Fruit fly (Drosophila melanogaster) whole organism, prepupa: Measurements from ENCODE around the gene mRpS24.
A peak's percentile ranks its signal among the peaks of the same experiment; 100 is the strongest.

ENCODE experiments used
- Blimp-1 ChIP-seq: fragments of 200-800 bp; sonication (Bioruptor generic); optimal IDR thresholded peaks from 3 replicates; lab custom pipeline; 2017; ENCODE audit warnings: missing biosample characterization, missing genetic modification characterization, mild to moderate bottlenecking, moderate library complexity, missing genetic modification reagents
- CG10631 ChIP-seq: fragments of 200-800 bp; sonication (Bioruptor generic); optimal IDR thresholded peaks from 2 replicates; lab custom pipeline; 2016; ENCODE audit warnings: missing biosample characterization, missing genetic modification characterization
- CG1621 ChIP-seq: fragments of 200-800 bp; sonication (Bioruptor generic); optimal IDR thresholded peaks from 3 replicates; lab custom pipeline; 2018; ENCODE audit warnings: missing biosample characterization, mild to moderate bottlenecking, missing genetic modification characterization
- CG16779 ChIP-seq: fragments of 200-800 bp; sonication (Bioruptor generic); optimal IDR thresholded peaks from 3 replicates; lab custom pipeline; 2017; ENCODE audit warnings: missing biosample characterization, mild to moderate bottlenecking, missing genetic modification characterization
- CG3032 ChIP-seq: fragments of 200-800 bp; optimal IDR thresholded peaks from 2 replicates; lab custom pipeline; 2019; ENCODE audit warnings: missing biosample characterization, mild to moderate bottlenecking, missing genetic modification characterization, moderate library complexity
- CG31627 ChIP-seq: fragments of 200-800 bp; sonication (Bioruptor generic); optimal IDR thresholded peaks from 3 replicates; lab custom pipeline; 2016; ENCODE audit warnings: missing biosample characterization, missing genetic modification characterization
- CG32006 ChIP-seq: fragments of 200-800 bp; sonication (Bioruptor generic); optimal IDR thresholded peaks from 3 replicates; lab custom pipeline; 2017; ENCODE audit warnings: missing biosample characterization, mild to moderate bottlenecking, missing genetic modification characterization
- CG34406 ChIP-seq: fragments of 200-800 bp; sonication (Bioruptor generic); optimal IDR thresholded peaks from 3 replicates; lab custom pipeline; 2016; ENCODE audit warnings: missing biosample characterization, missing genetic modification characterization
- CG3919 ChIP-seq: fragments of 200-800 bp; sonication (Bioruptor generic); optimal IDR thresholded peaks from 3 replicates; lab custom pipeline; 2016; ENCODE audit warnings: missing biosample characterization, missing genetic modification characterization
- CG4318 ChIP-seq: fragments of 200-800 bp; sonication (Bioruptor generic); optimal IDR thresholded peaks from 3 replicates; lab custom pipeline; 2017; ENCODE audit warnings: missing biosample characterization, mild to moderate bottlenecking, missing genetic modification characterization
- CG6276 ChIP-seq: fragments of 200-800 bp; sonication (Bioruptor generic); optimal IDR thresholded peaks from 2 replicates; lab custom pipeline; 2017; ENCODE audit warnings: missing biosample characterization, mild to moderate bottlenecking, missing genetic modification characterization
- CG6792 ChIP-seq: fragments of 200-800 bp; sonication (Bioruptor generic); optimal IDR thresholded peaks from 3 replicates; lab custom pipeline; 2016; ENCODE audit warnings: missing biosample characterization, missing genetic modification characterization
- CG6808 ChIP-seq: fragments of 200-800 bp; sonication (Bioruptor generic); optimal IDR thresholded peaks from 3 replicates; lab custom pipeline; 2017; ENCODE audit warnings: missing biosample characterization, missing genetic modification characterization, mild to moderate bottlenecking, moderate library complexity, missing genetic modification reagents
- CG7368 ChIP-seq: fragments of 200-800 bp; sonication (Bioruptor generic); optimal IDR thresholded peaks from 3 replicates; lab custom pipeline; 2016; ENCODE audit warnings: missing biosample characterization, missing genetic modification characterization
- CG8632 ChIP-seq: fragments of 200-800 bp; sonication (Bioruptor generic); optimal IDR thresholded peaks from 3 replicates; lab custom pipeline; 2016; ENCODE audit warnings: missing biosample characterization, missing genetic modification characterization
- Eip75B ChIP-seq: fragments of 200-800 bp; sonication (Bioruptor generic); optimal IDR thresholded peaks from 3 replicates; lab custom pipeline; 2016; ENCODE audit warnings: missing biosample characterization, missing genetic modification characterization
- Eip78C ChIP-seq: fragments of 200-800 bp; sonication (Bioruptor generic); peaks from one replicate; lab custom pipeline; 2016; ENCODE audit warnings: missing biosample characterization, missing genetic modification characterization
- Eip93F ChIP-seq: fragments of 200-800 bp; sonication (Bioruptor generic); optimal IDR thresholded peaks from 2 replicates; lab custom pipeline; 2016; ENCODE audit warnings: missing biosample characterization, mild to moderate bottlenecking, missing genetic modification characterization
- Ets21C ChIP-seq: fragments of 200-800 bp; sonication (Bioruptor generic); optimal IDR thresholded peaks from 3 replicates; lab custom pipeline; 2016; ENCODE audit warnings: missing biosample characterization, missing genetic modification characterization
- Gug ChIP-seq: fragments of 200-800 bp; sonication (Bioruptor generic); IDR thresholded peaks from 2 replicates; pipeline ENCODE4 v1.3.6; 2022; ENCODE audit warnings: missing biosample characterization, missing genetic modification characterization
- Hr38 ChIP-seq: sonication (Bioruptor generic); optimal IDR thresholded peaks from 2 replicates; lab custom pipeline; 2016; ENCODE audit warnings: missing biosample characterization, missing genetic modification characterization
- Hr39 ChIP-seq: fragments of 200-800 bp; sonication (Bioruptor generic); optimal IDR thresholded peaks from 2 replicates; lab custom pipeline; 2016; ENCODE audit warnings: missing biosample characterization, missing genetic modification characterization
- Lpt ChIP-seq: fragments of 200-800 bp; sonication (Bioruptor generic); optimal IDR thresholded peaks from 3 replicates; lab custom pipeline; 2016; ENCODE audit warnings: missing biosample characterization, missing genetic modification characterization
- Met ChIP-seq: fragments of 200-800 bp; sonication (Bioruptor generic); optimal IDR thresholded peaks from 3 replicates; lab custom pipeline; 2016; ENCODE audit warnings: missing biosample characterization, missing genetic modification characterization
- OdsH ChIP-seq: fragments of 200-800 bp; sonication (Bioruptor generic); optimal IDR thresholded peaks from 3 replicates; lab custom pipeline; 2016; ENCODE audit warnings: missing biosample characterization, missing genetic modification characterization
- Smox ChIP-seq: fragments of 200-800 bp; sonication (Bioruptor generic); optimal IDR thresholded peaks from 3 replicates; lab custom pipeline; 2016; ENCODE audit warnings: missing biosample characterization, missing genetic modification characterization
- Sox102F ChIP-seq: fragments of 200-800 bp; sonication (Bioruptor generic); optimal IDR thresholded peaks from 2 replicates; lab custom pipeline; 2016; ENCODE audit warnings: missing biosample characterization, mild to moderate bottlenecking, missing genetic modification characterization
- Sox14 ChIP-seq: fragments of 200-800 bp; sonication (Bioruptor generic); optimal IDR thresholded peaks from 3 replicates; lab custom pipeline; 2016; ENCODE audit warnings: missing biosample characterization, missing genetic modification characterization
- achi ChIP-seq: fragments of 200-800 bp; sonication (Bioruptor generic); optimal IDR thresholded peaks from 3 replicates; lab custom pipeline; 2016; ENCODE audit warnings: missing biosample characterization, missing genetic modification characterization
- acj6 ChIP-seq: fragments of 200-800 bp; sonication (Bioruptor generic); optimal IDR thresholded peaks from 3 replicates; lab custom pipeline; 2016; ENCODE audit warnings: missing biosample characterization, missing genetic modification characterization
- cyc ChIP-seq: fragments of 200-800 bp; sonication (Bioruptor generic); optimal IDR thresholded peaks from 3 replicates; lab custom pipeline; 2016; ENCODE audit warnings: missing biosample characterization, missing genetic modification characterization
- dsx ChIP-seq: fragments of 200-800 bp; optimal IDR thresholded peaks from 3 replicates; lab custom pipeline; 2019; ENCODE audit warnings: missing biosample characterization, mild to moderate bottlenecking, missing genetic modification characterization, moderate library complexity; ENCODE audit not compliant: poor library complexity, severe bottlenecking
- eg ChIP-seq: fragments of 200-800 bp; sonication (Bioruptor generic); IDR thresholded peaks from 3 replicates; pipeline ENCODE4 v1.3.6; 2022; ENCODE audit warnings: missing biosample characterization, missing genetic modification characterization
- fd59A ChIP-seq: fragments of 200-800 bp; sonication (Bioruptor generic); optimal IDR thresholded peaks from 2 replicates; lab custom pipeline; 2017; ENCODE audit warnings: missing biosample characterization, mild to moderate bottlenecking, missing genetic modification characterization, missing genetic modification reagents
- fd85E ChIP-seq: fragments of 200-800 bp; sonication (Bioruptor generic); optimal IDR thresholded peaks from 3 replicates; lab custom pipeline; 2016; ENCODE audit warnings: missing biosample characterization, missing genetic modification characterization
- lz ChIP-seq: fragments of 200-800 bp; sonication (Bioruptor generic); optimal IDR thresholded peaks from 3 replicates; lab custom pipeline; 2016; ENCODE audit warnings: missing biosample characterization, missing genetic modification characterization
- net ChIP-seq: fragments of 200-800 bp; sonication (Bioruptor generic); optimal IDR thresholded peaks from 3 replicates; lab custom pipeline; 2016; ENCODE audit warnings: missing biosample characterization, missing genetic modification characterization
- pdm3 ChIP-seq: fragments of 200-800 bp; sonication (Bioruptor generic); optimal IDR thresholded peaks from 3 replicates; lab custom pipeline; 2016; ENCODE audit warnings: missing biosample characterization, missing genetic modification characterization
- salr ChIP-seq, 2 experiments: fragments of 200-800 bp; sonication (Bioruptor generic); optimal IDR thresholded peaks; 3 replicates each; lab custom pipeline; 2016 to 2018; ENCODE audit warnings: missing biosample characterization in 2 of 2, missing genetic modification characterization in 2 of 2, mild to moderate bottlenecking in 1 of 2
- spab ChIP-seq: fragments of 200-800 bp; sonication (Bioruptor generic); optimal IDR thresholded peaks from 2 replicates; lab custom pipeline; 2017; ENCODE audit warnings: missing biosample characterization, mild to moderate bottlenecking, missing genetic modification characterization, missing genetic modification reagents
- ss ChIP-seq, 2 experiments: fragments of 200-800 bp; sonication (Bioruptor generic); optimal IDR thresholded peaks; 2 replicates in 1 of 2; 3 replicates in 1 of 2; lab custom pipeline; 2017 to 2018; ENCODE audit warnings: mild to moderate bottlenecking in 2 of 2, missing biosample characterization in 2 of 2, missing genetic modification characterization in 2 of 2, moderate library complexity in 1 of 2
- svp ChIP-seq: fragments of 200-800 bp; sonication (Bioruptor generic); peaks from one replicate; lab custom pipeline; 2016; ENCODE audit warnings: missing biosample characterization, missing genetic modification characterization
- topi ChIP-seq: fragments of 200-800 bp; sonication (Bioruptor generic); optimal IDR thresholded peaks from 3 replicates; lab custom pipeline; 2016; ENCODE audit warnings: missing biosample characterization, missing genetic modification characterization
- vri ChIP-seq: fragments of 200-800 bp; sonication (Bioruptor generic); optimal IDR thresholded peaks from 3 replicates; lab custom pipeline; 2016; ENCODE audit warnings: missing biosample characterization, mild to moderate bottlenecking, missing genetic modification characterization

Gene mRpS24

dm6 chr3R:24203426-24203825 lies 40.1 kb upstream of the mRpS24 start (continued):
- TF ChIP-seq ss (GFP tag; optimal IDR thresholded peaks at IDR 0.05; lab: Kevin White, UChicago) (peak; percentile 82 to 86), CG6276 (GFP tag; lab: Kevin White, UChicago) (peak; percentile 90), CG3919 (GFP tag; lab: Kevin White, UChicago) (peak; percentile 89), Lpt (GFP tag; lab: Kevin White, UChicago) (peak; percentile 88), CG16779 (tag; lab: Kevin White, UChicago) (peak; percentile 78), CG6792 (GFP tag; lab: Kevin White, UChicago) (peak; percentile 84), CG3032 (tag; lab: Kevin White, UChicago) (peak; percentile 71), CG4318 (GFP tag; lab: Kevin White, UChicago) (peak; percentile 76), salr (GFP tag; optimal IDR thresholded peaks at IDR 0.05; lab: Kevin White, UChicago) (peak; percentile 18 to 76), CG7368 (GFP tag; lab: Kevin White, UChicago) (peak; percentile 79), achi (GFP tag; lab: Kevin White, UChicago) (peak; percentile 86), topi (GFP tag; lab: Kevin White, UChicago) (peak; percentile 89), lz (GFP tag; lab: Kevin White, UChicago) (peak; percentile 84), net (GFP tag; lab: Kevin White, UChicago) (peak; percentile 85), CG8632 (GFP tag; lab: Kevin White, UChicago) (peak; percentile 85), eg (peak; percentile 84), acj6 (GFP tag; lab: Kevin White, UChicago) (peak; percentile 85), Blimp-1 (GFP tag; lab: Kevin White, UChicago) (peak; percentile 31), fd59A (GFP tag; lab: Kevin White, UChicago) (peak; percentile 67), Eip75B (peak; percentile 88), CG31627 (peak; percentile 81)

dm6 chr3R:24202723-24203122 lies 39.4 kb upstream of the mRpS24 start:
- TF ChIP-seq spab (GFP tag; lab: Kevin White, UChicago) (no peak), Blimp-1 (GFP tag; lab: Kevin White, UChicago) (peak; percentile 70), Hr39 (no peak), eg (peak; percentile 13; the same call in 1 of the 3 replicates)

- peak; percentile 82 for TF ChIP-seq Eip93F (GFP tag; lab: Kevin White, UChicago)
- TF ChIP-seq Gug (GFP tag; lab: Robert Waterston, UW), result peak; percentile 94
- peak; percentile 90 for TF ChIP-seq CG6808 (GFP tag; lab: Kevin White, UChicago)
- peak; percentile 95 for TF ChIP-seq CG32006 (GFP tag; lab: Kevin White, UChicago)
- TF ChIP-seq CG8632 (GFP tag; lab: Kevin White, UChicago), result peak; percentile 95
- TF ChIP-seq Hr38, result no peak
- peak; percentile 97 for TF ChIP-seq pdm3 (GFP tag; lab: Kevin White, UChicago)
- TF ChIP-seq CG3032 (tag; lab: Kevin White, UChicago), result peak; percentile 97
- TF ChIP-seq CG7368 (GFP tag; lab: Kevin White, UChicago), result peak; percentile 94
- TF ChIP-seq achi (GFP tag; lab: Kevin White, UChicago), result peak; percentile 95
- peak in 1 of 2 experiments; percentile 89 for TF ChIP-seq salr (GFP tag; optimal IDR thresholded peaks at IDR 0.05; lab: Kevin White, UChicago)
- peak; percentile 90 for TF ChIP-seq fd59A (GFP tag; lab: Kevin White, UChicago)
- TF ChIP-seq vri (GFP tag; lab: Kevin White, UChicago), result no peak
- TF ChIP-seq spab (GFP tag; lab: Kevin White, UChicago), result peak; percentile 90
- TF ChIP-seq cyc (GFP tag; lab: Kevin White, UChicago), result peak; percentile 97
- peak; percentile 93 for TF ChIP-seq dsx
- TF ChIP-seq Blimp-1 (GFP tag; lab: Kevin White, UChicago), result peak; percentile 78
- peak; percentile 97 for TF ChIP-seq svp (GFP tag; lab: Kevin White, UChicago)
- TF ChIP-seq Ets21C (GFP tag; lab: Kevin White, UChicago), result peak; percentile 95
- TF ChIP-seq CG1621 (tag; lab: Kevin White, UChicago), result peak; percentile 91
- TF ChIP-seq CG10631 (GFP tag; lab: Kevin White, UChicago), result peak; percentile 95
- TF ChIP-seq CG16779 (tag; lab: Kevin White, UChicago), result peak; percentile 76
- TF ChIP-seq ss (GFP tag; optimal IDR thresholded peaks at IDR 0.05; lab: Kevin White, UChicago), result peak in 1 of 2 experiments; percentile 93
- TF ChIP-seq OdsH, result peak; percentile 97
- peak; percentile 96 for TF ChIP-seq Sox14 (GFP tag; lab: Kevin White, UChicago)
- TF ChIP-seq acj6 (GFP tag; lab: Kevin White, UChicago), result peak; percentile 96
- peak; percentile 96 for TF ChIP-seq CG3919 (GFP tag; lab: Kevin White, UChicago)
- TF ChIP-seq lz (GFP tag; lab: Kevin White, UChicago), result peak; percentile 96
- peak; percentile 85 for TF ChIP-seq fd85E (GFP tag; lab: Kevin White, UChicago)
- TF ChIP-seq Sox102F (GFP tag; lab: Kevin White, UChicago), result peak; percentile 93
- TF ChIP-seq topi (GFP tag; lab: Kevin White, UChicago), result peak; percentile 95
- TF ChIP-seq Eip78C (GFP tag; lab: Kevin White, UChicago), result peak; percentile 99
- peak; percentile 94 for TF ChIP-seq CG34406 (GFP tag; lab: Kevin White, UChicago)
- peak; percentile 97 for TF ChIP-seq Met (GFP tag; lab: Kevin White, UChicago)
- TF ChIP-seq CG6276 (GFP tag; lab: Kevin White, UChicago), result no peak
- peak; percentile 95 for TF ChIP-seq Smox (GFP tag; lab: Kevin White, UChicago)
Observed at dm6 chr3R:24193373-24193879, 30.1 kb upstream of the mRpS24 start, which contains the start of the genes SMC6 and CG6204. TSS of gene SMC6 (minus strand) at chr3R:24193423. TSS of gene CG6204 (plus strand) at chr3R:24193832.
